Fruit fly (Drosophila melanogaster) Kc167 (cell line): ENCODE results near the gene Shmt.
"Not testable (repeated sequence)": the region's sequence is repeated elsewhere in the genome, so short reads cannot be mapped to it uniquely, and the experiment has no call there.

Source experiments
- Myc ChIP-seq: fragments of >200 bp; optimal IDR thresholded peaks from 2 replicates; lab custom pipeline; 2017; ENCODE audit warnings: missing external identifiers
- Sin3A ChIP-seq: fragments of >200 bp; optimal IDR thresholded peaks from 2 replicates; lab custom pipeline; 2018; ENCODE audit warnings: missing external identifiers
- h ChIP-seq: fragments of >200 bp; optimal IDR thresholded peaks from 3 replicates; lab custom pipeline; 2018; ENCODE audit warnings: missing external identifiers
- insv ChIP-seq: fragments of >200 bp; optimal IDR thresholded peaks from 3 replicates; lab custom pipeline; 2018; ENCODE audit warnings: missing external identifiers
- psq ChIP-seq: fragments of >200 bp; optimal IDR thresholded peaks from 2 replicates; lab custom pipeline; 2017; ENCODE audit warnings: missing external identifiers
- ttk ChIP-seq: sonication (Bioruptor generic); optimal IDR thresholded peaks from 2 replicates; lab custom pipeline; 2017; ENCODE audit warnings: missing external identifiers

Shmt gene

dm6 chrX:5916494-5917309, at the start of gene Shmt, which contains the start of gene CG3726:
TSS of gene Shmt (minus strand) at chrX:5916797.
TSS of gene CG3726 (plus strand) at chrX:5917097.
- no peak for TF ChIP-seq psq
- TF ChIP-seq insv (lab: Kevin White, UChicago) = no peak
- TF ChIP-seq h = no peak
- no peak for TF ChIP-seq Sin3A (lab: Kevin White, UChicago)
- no peak for TF ChIP-seq ttk (lab: Kevin White, UChicago)
- TF ChIP-seq Myc (lab: Kevin White, UChicago) = no peak

- TF ChIP-seq Myc (lab: Kevin White, UChicago) (no peak), ttk (lab: Kevin White, UChicago) (no peak), insv (lab: Kevin White, UChicago) (no peak), psq (no peak), h (no peak), Sin3A (lab: Kevin White, UChicago) (no peak)
Observed at dm6 chrX:5965517-5966397, 49.2 kb upstream of the Shmt start, which contains the start of gene Grip. TSS of gene Grip (plus strand) at chrX:5966279.

DNA sequence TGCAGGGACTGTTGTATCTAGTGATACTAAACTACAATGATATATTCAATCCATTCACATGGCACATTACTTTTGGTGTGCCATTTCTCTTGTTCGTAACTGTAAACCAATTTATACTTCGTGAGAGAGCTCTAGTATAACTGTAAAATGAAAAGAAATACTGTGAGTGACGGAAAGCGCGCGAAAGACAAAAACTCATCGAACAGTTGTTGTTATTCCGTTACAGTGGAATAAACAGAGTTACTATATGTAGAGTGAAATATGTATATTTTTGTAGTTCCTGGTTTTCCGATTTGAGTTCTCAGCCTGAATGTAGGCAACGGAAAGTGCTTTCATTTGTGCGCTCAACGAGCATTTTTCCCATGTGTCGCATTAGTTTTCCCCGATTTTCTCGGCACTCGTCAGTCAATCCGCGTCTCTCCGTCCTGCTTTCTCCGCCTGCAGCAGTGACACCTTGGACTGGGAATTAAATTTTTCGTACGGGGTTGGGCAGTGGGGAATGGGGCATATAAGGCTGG, 47.6 kb upstream of the Shmt start:
- no peak for TF ChIP-seq h
- TF ChIP-seq psq = no peak
- no peak for TF ChIP-seq insv (lab: Kevin White, UChicago)
- TF ChIP-seq ttk (lab: Kevin White, UChicago) = no peak
- TF ChIP-seq Sin3A (lab: Kevin White, UChicago) = no peak
- no peak for TF ChIP-seq Myc (lab: Kevin White, UChicago)

- TF ChIP-seq ttk (lab: Kevin White, UChicago) = no peak
Observed at dm6 chrX:5956646-5957441, 40.2 kb upstream of the Shmt start.

DNA sequence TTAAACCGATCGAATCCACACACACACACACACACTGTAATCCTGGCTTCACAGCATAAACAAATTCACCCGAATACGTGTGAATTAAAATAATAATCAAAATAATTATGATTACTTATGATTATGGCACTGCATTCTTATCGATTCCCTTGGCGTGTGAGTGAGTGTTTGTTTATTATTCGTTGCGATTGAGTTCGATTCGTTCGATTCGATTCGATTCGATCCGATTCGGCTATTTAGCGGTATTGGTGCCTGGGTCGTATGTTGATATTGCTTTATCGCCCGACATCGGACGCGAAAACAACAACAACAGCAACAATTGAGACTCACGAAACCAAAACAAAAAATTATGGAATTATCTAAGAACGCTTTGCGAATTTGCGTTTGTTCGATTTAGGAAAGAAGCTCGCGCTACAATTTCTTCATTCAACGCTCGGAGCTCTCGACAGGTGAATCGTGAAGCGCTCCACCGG, 38.6 kb upstream of the Shmt start, which contains the start of gene CG6067:
CG6067 (plus strand) TSS at position 423 of the 473 bp plus-strand sequence.
- TF ChIP-seq h = no peak

- TF ChIP-seq Sin3A (lab: Kevin White, UChicago) = no peak
- no peak for TF ChIP-seq psq
- no peak for TF ChIP-seq insv (lab: Kevin White, UChicago)
- TF ChIP-seq ttk (lab: Kevin White, UChicago) = no peak
- no peak for TF ChIP-seq Myc (lab: Kevin White, UChicago)
- no peak for TF ChIP-seq h
Observed at dm6 chrX:5952265-5952664, 35.7 kb upstream of the Shmt start, which contains the start of gene CG6048. TSS of gene CG6048 (plus strand) at chrX:5952565.

dm6 chrX:5949951-5950350, 33.4 kb upstream of the Shmt start, which contains the start of gene CG32755:
TSS of gene CG32755 (plus strand) at chrX:5950251.
- TF ChIP-seq Myc (lab: Kevin White, UChicago) = no peak
- TF ChIP-seq insv (lab: Kevin White, UChicago) = no peak
- TF ChIP-seq h = no peak
- TF ChIP-seq Sin3A (lab: Kevin White, UChicago) = no peak
- TF ChIP-seq ttk (lab: Kevin White, UChicago) = no peak
- no peak for TF ChIP-seq psq

DNA sequence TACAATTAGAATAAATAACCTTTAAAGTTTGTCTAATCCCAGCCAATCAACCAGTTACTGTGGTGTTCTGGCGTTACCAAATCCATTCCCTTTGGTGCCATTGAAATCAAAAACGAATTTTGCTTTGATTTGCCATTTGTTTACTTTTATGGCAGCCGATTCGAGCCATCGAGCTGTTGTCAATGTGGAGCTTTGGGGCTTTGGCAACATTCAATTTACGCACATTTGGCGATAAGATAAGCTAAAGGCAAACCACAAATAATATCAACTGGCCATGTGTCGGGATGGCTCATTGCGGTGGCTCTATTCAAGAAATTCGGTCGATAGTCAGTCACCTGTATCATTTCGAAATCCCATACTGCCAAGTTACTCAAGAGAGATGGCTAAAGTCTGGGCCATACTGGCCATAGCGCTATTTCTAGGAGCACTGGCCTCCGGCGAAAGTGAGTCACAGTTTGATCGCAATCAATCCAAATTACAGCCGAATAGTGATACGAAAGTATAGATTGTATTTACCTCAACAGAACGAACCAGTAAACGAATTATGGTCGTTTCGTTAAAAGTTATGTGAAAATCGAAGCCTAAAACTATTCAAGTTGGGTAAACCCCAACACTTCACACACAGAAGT, 31.4 kb upstream of the Shmt start, which contains the start of gene CG6041:
CG6041 (plus strand) TSS at position 291 of the 629 bp plus-strand sequence.
- no peak for TF ChIP-seq insv (lab: Kevin White, UChicago)
- TF ChIP-seq Sin3A (lab: Kevin White, UChicago) = no peak
- TF ChIP-seq ttk (lab: Kevin White, UChicago) = no peak
- no peak for TF ChIP-seq Myc (lab: Kevin White, UChicago)
- no peak for TF ChIP-seq psq
- no peak for TF ChIP-seq h

- not testable (repeated sequence) for TF ChIP-seq h; insv (lab: Kevin White, UChicago); psq
Observed at dm6 chrX:5945052-5945830, 28.6 kb upstream of the Shmt start, which contains the start of gene CG32756. TSS of gene CG32756 (plus strand) at chrX:5945682.

- TF ChIP-seq Sin3A, insv, ttk (lab: Kevin White, UChicago): not testable (repeated sequence)
Observed at dm6 chrX:5942306-5942705, 25.7 kb upstream of the Shmt start, which contains the start of gene CG12728. TSS of gene CG12728 (plus strand) at chrX:5942606.
